Fruit fly (Drosophila melanogaster) whole organism, pupa: ENCODE measurements around the gene Abl.

Source experiments
- CG10348 ChIP-seq: fragments of 200-800 bp; sonication (Bioruptor generic); IDR thresholded peaks from 2 replicates; pipeline ENCODE4 v1.3.6; 2022; ENCODE audit warnings: missing biosample characterization, missing genetic modification characterization
- CG13204 ChIP-seq: fragments of 200-800 bp; sonication (Bioruptor generic); optimal IDR thresholded peaks from 2 replicates; lab custom pipeline; 2018; ENCODE audit warnings: missing biosample characterization, mild to moderate bottlenecking, missing genetic modification characterization, moderate library complexity
- CG14655 ChIP-seq: fragments of 200-800 bp; sonication (Bioruptor generic); optimal IDR thresholded peaks from 3 replicates; lab custom pipeline; 2017; ENCODE audit warnings: mild to moderate bottlenecking, missing biosample characterization, missing genetic modification reagents, missing genetic modification characterization
- CG34367 ChIP-seq: fragments of 200-800 bp; sonication (Bioruptor generic); optimal IDR thresholded peaks from 2 replicates; lab custom pipeline; 2018; ENCODE audit warnings: missing biosample characterization, mild to moderate bottlenecking, missing genetic modification characterization
- CG4496 ChIP-seq: fragments of 200-800 bp; sonication (Bioruptor generic); IDR thresholded peaks from 3 replicates; pipeline ENCODE4 v1.3.6; 2022; ENCODE audit warnings: missing biosample characterization, missing genetic modification characterization
- D1 ChIP-seq: fragments of 200-800 bp; sonication (Bioruptor generic); optimal IDR thresholded peaks from 2 replicates; lab custom pipeline; 2018; ENCODE audit warnings: missing biosample characterization, mild to moderate bottlenecking, missing genetic modification characterization, moderate library complexity
- EcR ChIP-seq: fragments of 200-800 bp; sonication (Bioruptor generic); optimal IDR thresholded peaks from 3 replicates; lab custom pipeline; 2019; ENCODE audit warnings: missing biosample characterization, missing genetic modification characterization, mild to moderate bottlenecking, moderate library complexity, missing genetic modification reagents
- Ets98B ChIP-seq: fragments of 200-800 bp; sonication (Bioruptor generic); IDR thresholded peaks from 2 replicates; pipeline ENCODE4 v1.3.6; 2022; ENCODE audit warnings: missing biosample characterization, missing genetic modification characterization
- Pif1A ChIP-seq: fragments of 200-800 bp; sonication (Bioruptor generic); optimal IDR thresholded peaks from 3 replicates; lab custom pipeline; 2016; ENCODE audit warnings: missing biosample characterization, missing genetic modification characterization
- Snoo ChIP-seq: fragments of 200-800 bp; sonication (Bioruptor generic); optimal IDR thresholded peaks from 3 replicates; lab custom pipeline; 2017; ENCODE audit warnings: missing biosample characterization, mild to moderate bottlenecking, missing genetic modification characterization, inconsistent platforms
- fd96Ca ChIP-seq: fragments of 200-800 bp; sonication (Bioruptor generic); IDR thresholded peaks from 3 replicates; pipeline ENCODE4 v1.3.6; 2022; ENCODE audit warnings: missing biosample characterization, missing genetic modification characterization
- gl ChIP-seq: fragments of 200-800 bp; sonication (Bioruptor generic); optimal IDR thresholded peaks from 2 replicates; lab custom pipeline; 2018; ENCODE audit warnings: missing biosample characterization, mild to moderate bottlenecking, missing genetic modification characterization

DNA sequence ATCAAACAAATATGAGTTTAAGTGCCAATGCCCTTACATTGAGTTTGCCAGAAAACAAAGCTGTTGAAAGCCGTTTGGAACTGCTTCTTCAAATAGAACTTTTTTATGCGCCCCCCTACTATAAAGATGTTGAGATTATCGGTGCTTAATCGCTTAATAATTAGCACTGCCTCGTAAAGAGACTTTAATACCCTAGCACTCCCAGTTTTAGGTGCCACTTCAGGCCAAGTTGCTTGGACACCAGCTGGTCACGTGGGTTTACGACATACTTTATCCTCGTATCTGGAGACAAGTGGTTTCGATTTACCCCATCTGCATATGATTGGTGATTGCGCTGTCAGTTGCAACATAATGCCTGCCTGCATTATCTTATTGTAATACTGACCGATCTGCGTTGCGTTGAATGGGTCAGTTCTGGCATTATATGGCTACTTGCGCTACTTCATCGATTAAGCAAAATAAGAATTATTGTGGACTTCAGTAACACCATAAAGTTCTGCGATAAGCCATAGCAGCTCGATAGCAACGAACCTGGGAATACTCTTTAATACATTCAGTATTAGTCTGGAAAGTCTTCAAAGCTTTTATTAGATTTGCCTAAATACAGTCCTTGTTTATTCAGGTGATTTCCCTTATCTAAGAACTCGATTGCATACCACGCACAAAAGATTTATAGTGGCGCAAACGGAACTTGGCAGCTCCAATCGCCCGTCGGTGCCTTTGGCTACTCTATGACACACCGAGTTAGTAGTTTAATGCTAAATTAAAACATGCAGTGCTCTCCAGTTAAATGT, 23.4 kb upstream of the Abl start:
- TF ChIP-seq fd96Ca (GFP tag; lab: Robert Waterston, UW), result no peak
- TF ChIP-seq gl (tag; lab: Kevin White, UChicago), result no peak
- no peak for TF ChIP-seq D1 (tag; lab: Kevin White, UChicago)
- TF ChIP-seq Ets98B (GFP tag; lab: Robert Waterston, UW), result no peak
- TF ChIP-seq CG34367 (tag; lab: Kevin White, UChicago), result no peak
- no peak for TF ChIP-seq Snoo (tag; lab: Kevin White, UChicago)
- TF ChIP-seq CG14655 (GFP tag; lab: Kevin White, UChicago), result no peak
- no peak for TF ChIP-seq EcR (GFP tag; lab: Kevin White, UChicago)
- TF ChIP-seq CG10348, result no peak
- no peak for TF ChIP-seq CG13204 (GFP tag; lab: Kevin White, UChicago)
- TF ChIP-seq Pif1A (GFP tag; lab: Kevin White, UChicago), result no peak
- TF ChIP-seq CG4496 (GFP tag; lab: Robert Waterston, UW), result no peak
